Fruit fly (Drosophila melanogaster): ENCODE results near the gene COX5A.

The COX5A gene

DNA sequence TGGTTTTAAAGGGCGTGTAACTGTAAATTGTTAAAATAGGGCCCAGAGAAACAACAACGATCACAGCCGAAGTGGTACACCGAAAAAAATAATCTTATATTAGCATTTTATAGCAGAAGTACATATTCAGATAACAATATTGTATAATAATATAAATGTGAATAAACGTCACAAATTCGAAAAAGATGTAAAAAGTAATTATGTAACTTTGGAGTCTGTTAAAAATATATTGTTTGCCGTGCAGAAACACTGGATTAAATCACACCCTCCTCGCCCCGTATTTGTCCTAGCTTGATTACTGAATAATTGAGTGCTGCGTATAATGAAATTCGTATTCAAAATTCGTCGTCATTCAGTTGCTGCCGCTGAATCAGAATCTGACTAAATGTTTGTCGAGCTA is 36.0 kb downstream of the COX5A start (continued):
- no peak for TF ChIP-seq vfl (GFP tag; optimal IDR thresholded peaks at IDR 0.05)
- TF ChIP-seq CG10979 (tag; optimal IDR thresholded peaks at IDR 0.05), result peak; percentile 24
- TF ChIP-seq rib (GFP tag; IDR thresholded peaks at IDR 0.05), result no peak
- peak; percentile 33 for TF ChIP-seq Fer3 (tag; optimal IDR thresholded peaks at IDR 0.05)
- TF ChIP-seq az2 (GFP tag; optimal IDR thresholded peaks at IDR 0.05), result peak; percentile 18
- TF ChIP-seq twi (tag; optimal IDR thresholded peaks at IDR 0.05), result no peak
- no peak for TF ChIP-seq schlank (tag; optimal IDR thresholded peaks at IDR 0.05)
- no peak for TF ChIP-seq Lim3 (GFP tag; IDR thresholded peaks at IDR 0.05)
- TF ChIP-seq Atf3 (GFP tag; optimal IDR thresholded peaks at IDR 0.05), result no peak
- no peak for TF ChIP-seq dan (GFP tag; IDR thresholded peaks at IDR 0.05)
- no peak for TF ChIP-seq CG6854 (GFP tag; optimal IDR thresholded peaks at IDR 0.05)
- no peak for TF ChIP-seq sim (GFP tag; IDR thresholded peaks at IDR 0.05)
- no peak for TF ChIP-seq maf-S (GFP tag; optimal IDR thresholded peaks at IDR 0.05)
- TF ChIP-seq CG12071 (GFP tag; optimal IDR thresholded peaks at IDR 0.05), result no peak
- peak; percentile 14 for TF ChIP-seq Hmr (GFP tag; optimal IDR thresholded peaks at IDR 0.05)
- TF ChIP-seq lmd (GFP tag; IDR thresholded peaks at IDR 0.05), result no peak
- TF ChIP-seq CG34224 (GFP tag; IDR thresholded peaks at IDR 0.05; ENCODE audit: partially characterized antibody), result no peak
- TF ChIP-seq CG7987 (GFP tag; optimal IDR thresholded peaks at IDR 0.05), result no peak
- TF ChIP-seq Side (GFP tag; optimal IDR thresholded peaks at IDR 0.05), result no peak
- TF ChIP-seq Bdp1 (GFP tag; optimal IDR thresholded peaks at IDR 0.05), result no peak
- TF ChIP-seq Sin3A (optimal IDR thresholded peaks at IDR 0.05), result no peak
- no peak for TF ChIP-seq slp2 (GFP tag; optimal IDR thresholded peaks at IDR 0.05)
- no peak for TF ChIP-seq pzg (GFP tag; optimal IDR thresholded peaks at IDR 0.05)
- TF ChIP-seq CG9437 (GFP tag; optimal IDR thresholded peaks at IDR 0.05), result no peak
- TF ChIP-seq CG2116 (GFP tag; optimal IDR thresholded peaks at IDR 0.05), result no peak
- TF ChIP-seq BEAF-32 (GFP tag; optimal IDR thresholded peaks at IDR 0.05), result no peak
- TF ChIP-seq CG10959 (GFP tag; IDR thresholded peaks at IDR 0.05), result no peak
- TF ChIP-seq Deaf1 (tag; optimal IDR thresholded peaks at IDR 0.05), result peak; percentile 7
- no peak for TF ChIP-seq CG15073 (GFP tag; optimal IDR thresholded peaks at IDR 0.05)
- TF ChIP-seq CG2120 (GFP tag; optimal IDR thresholded peaks at IDR 0.05), result no peak
- no peak for TF ChIP-seq gsb-n (tag; optimal IDR thresholded peaks at IDR 0.05)
- TF ChIP-seq Dbx (GFP tag; IDR thresholded peaks at IDR 0.05), result no peak
- TF ChIP-seq otp (GFP tag; IDR thresholded peaks at IDR 0.05), result no peak
- TF ChIP-seq Myb (GFP tag; optimal IDR thresholded peaks at IDR 0.05), result no peak
- no peak for TF ChIP-seq pros (GFP tag; optimal IDR thresholded peaks at IDR 0.05)
- no peak for TF ChIP-seq HmgZ (tag; optimal IDR thresholded peaks at IDR 0.05)
- TF ChIP-seq pum (GFP tag; optimal IDR thresholded peaks at IDR 0.05), result no peak
- no peak for TF ChIP-seq btn (GFP tag; optimal IDR thresholded peaks at IDR 0.05)
- TF ChIP-seq CG18262 (tag; optimal IDR thresholded peaks at IDR 0.05), result peak; percentile 29
- TF ChIP-seq CG42726 (GFP tag; IDR thresholded peaks at IDR 0.05; ENCODE audit: partially characterized antibody), result no peak
- no peak for TF ChIP-seq wor (GFP tag; IDR thresholded peaks at IDR 0.05)
- no peak for TF ChIP-seq Chrac-16 (GFP tag; optimal IDR thresholded peaks at IDR 0.05)
- no peak for TF ChIP-seq CG10431 (GFP tag; optimal IDR thresholded peaks at IDR 0.05)
- no peak for TF ChIP-seq Hsf (GFP tag; optimal IDR thresholded peaks at IDR 0.05)
- no peak for TF ChIP-seq nau (GFP tag; optimal IDR thresholded peaks at IDR 0.05)
- no peak for TF ChIP-seq CG3163 (GFP tag; optimal IDR thresholded peaks at IDR 0.05)
- TF ChIP-seq CG14441 (GFP tag; IDR thresholded peaks at IDR 0.05), result no peak
- TF ChIP-seq mam (GFP tag; optimal IDR thresholded peaks at IDR 0.05), result no peak
- peak; percentile 44 for TF ChIP-seq unpg (GFP tag; optimal IDR thresholded peaks at IDR 0.05)
- TF ChIP-seq MTF-1 (GFP tag; optimal IDR thresholded peaks at IDR 0.05; ENCODE audit: borderline replicate concordance), result no peak
- TF ChIP-seq CG17186 (GFP tag; optimal IDR thresholded peaks at IDR 0.05), result no peak
- no peak for TF ChIP-seq CG31365 (tag; optimal IDR thresholded peaks at IDR 0.05)
- no peak for TF ChIP-seq aop (GFP tag; IDR thresholded peaks at IDR 0.05)

Measured in whole organism, embryonic.